Fruit fly (Drosophila melanogaster): Measurements from ENCODE around the gene kdn.

Gene kdn

dm6 chrX:6350213-6350679, at the start of gene kdn, which contains the start of gene ND-B16.6:
TSS of gene kdn (plus strand) at chrX:6350629.
TSS of gene ND-B16.6 (minus strand) at chrX:6350401.
- TF ChIP-seq CG8478 (optimal IDR thresholded peaks at IDR 0.05) (no peak), CTCF (optimal IDR thresholded peaks at IDR 0.05) (no peak)

DNA sequence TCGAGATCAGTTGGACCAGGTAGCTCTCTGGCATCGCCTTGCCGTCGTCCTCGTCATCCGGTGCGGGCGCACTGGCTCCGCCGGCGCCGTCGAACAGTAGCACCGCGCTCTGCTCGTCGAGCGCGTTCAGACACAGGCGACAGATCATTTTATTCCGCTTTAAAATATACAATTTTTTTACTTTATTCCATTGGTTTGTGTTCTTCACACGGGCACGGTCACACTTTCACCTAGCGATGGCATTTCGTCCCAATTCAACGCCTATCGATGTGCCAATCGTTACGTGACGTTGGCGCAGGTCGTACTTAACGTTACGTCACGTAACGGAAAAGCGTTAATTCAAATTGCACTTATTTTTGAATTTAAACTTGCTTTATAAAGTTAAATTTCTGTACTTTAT, 49.4 kb upstream of the kdn start, which contains the start of gene CG12219:
CG12219 (minus strand) TSS at position 234 of the 400 bp plus-strand sequence.
- no peak for TF ChIP-seq CTCF (optimal IDR thresholded peaks at IDR 0.05)
- no peak for TF ChIP-seq CG8478 (optimal IDR thresholded peaks at IDR 0.05)

DNA sequence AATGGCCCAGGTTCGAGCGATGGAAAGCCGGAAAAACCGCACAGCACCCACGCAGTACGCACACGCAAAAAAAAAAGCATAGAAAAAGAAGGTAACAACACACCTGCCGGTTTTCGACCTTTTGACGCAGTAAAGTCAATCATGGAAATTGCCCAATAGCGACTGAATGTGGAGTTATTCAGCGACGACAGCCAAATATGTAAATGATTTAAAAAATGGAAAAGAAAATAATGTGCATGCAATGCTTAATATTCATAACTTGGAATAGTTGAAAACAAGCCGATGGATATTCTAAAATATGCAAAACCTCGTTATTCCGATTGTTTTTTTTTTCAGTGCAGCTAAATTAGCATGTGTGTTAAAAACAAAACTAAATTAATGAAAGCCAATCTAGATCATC, 47.2 kb upstream of the kdn start:
- TF ChIP-seq CTCF (optimal IDR thresholded peaks at IDR 0.05) (no peak), CG8478 (optimal IDR thresholded peaks at IDR 0.05) (no peak)

dm6 chrX:6303675-6304074, 46.8 kb upstream of the kdn start, which contains the start of gene CG3823:
TSS of gene CG3823 (plus strand) at chrX:6303975.
- TF ChIP-seq CG8478 (optimal IDR thresholded peaks at IDR 0.05) (no peak), CTCF (optimal IDR thresholded peaks at IDR 0.05) (no peak)

dm6 chrX:6304203-6304602, 46.2 kb upstream of the kdn start:
- no peak for TF ChIP-seq CG8478 (optimal IDR thresholded peaks at IDR 0.05)
- no peak for TF ChIP-seq CTCF (optimal IDR thresholded peaks at IDR 0.05)

dm6 chrX:6305317-6305716, 45.1 kb upstream of the kdn start:
- no peak for TF ChIP-seq CG8478 (optimal IDR thresholded peaks at IDR 0.05)
- TF ChIP-seq CTCF (optimal IDR thresholded peaks at IDR 0.05): no peak

dm6 chrX:6308852-6309251, 41.6 kb upstream of the kdn start, which contains the start of gene CG15894:
TSS of gene CG15894 (plus strand) at chrX:6309212.
- TF ChIP-seq CTCF (optimal IDR thresholded peaks at IDR 0.05) (no peak), CG8478 (optimal IDR thresholded peaks at IDR 0.05) (no peak)

DNA sequence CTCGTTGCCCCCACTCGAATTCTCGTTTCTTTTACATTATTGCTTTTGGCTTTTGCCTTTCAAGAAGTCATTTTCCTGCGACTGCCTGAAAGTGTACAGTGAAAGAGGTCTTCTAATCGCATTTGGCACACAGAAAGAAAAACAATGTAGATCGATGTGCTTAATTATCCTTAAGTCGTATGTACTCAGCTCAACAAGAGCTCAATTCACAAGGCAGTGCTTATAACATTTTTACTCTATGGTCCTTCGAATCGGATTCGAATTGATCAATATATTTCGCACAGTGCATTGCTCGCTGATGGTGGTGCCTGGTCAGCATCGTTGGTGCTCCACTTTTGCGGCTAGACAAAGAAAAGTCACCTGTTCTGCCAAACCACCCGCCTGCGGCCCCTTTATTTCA, 40.0 kb upstream of the kdn start:
- TF ChIP-seq CG8478 (optimal IDR thresholded peaks at IDR 0.05) (no peak), CTCF (optimal IDR thresholded peaks at IDR 0.05) (no peak)

- no peak for TF ChIP-seq CTCF (optimal IDR thresholded peaks at IDR 0.05)
- TF ChIP-seq CG8478 (optimal IDR thresholded peaks at IDR 0.05): no peak
Measured at dm6 chrX:6311516-6311915, 38.9 kb upstream of the kdn start.

dm6 chrX:6315583-6315982, 34.8 kb upstream of the kdn start:
- no peak for TF ChIP-seq CTCF (optimal IDR thresholded peaks at IDR 0.05)
- no peak for TF ChIP-seq CG8478 (optimal IDR thresholded peaks at IDR 0.05)

dm6 chrX:6316858-6317474, 33.5 kb upstream of the kdn start:
- TF ChIP-seq CTCF (optimal IDR thresholded peaks at IDR 0.05) (no peak), CG8478 (optimal IDR thresholded peaks at IDR 0.05) (no peak)

dm6 chrX:6330369-6330949, 20.0 kb upstream of the kdn start, which contains the start of gene CG42240:
TSS of gene CG42240 (plus strand) at chrX:6330842.
- TF ChIP-seq CG8478 (optimal IDR thresholded peaks at IDR 0.05): no peak
- TF ChIP-seq CTCF (optimal IDR thresholded peaks at IDR 0.05): no peak

- TF ChIP-seq CG8478 (optimal IDR thresholded peaks at IDR 0.05) (no peak), CTCF (optimal IDR thresholded peaks at IDR 0.05) (no peak)
Measured at dm6 chrX:6332988-6333719, 17.3 kb upstream of the kdn start.

DNA sequence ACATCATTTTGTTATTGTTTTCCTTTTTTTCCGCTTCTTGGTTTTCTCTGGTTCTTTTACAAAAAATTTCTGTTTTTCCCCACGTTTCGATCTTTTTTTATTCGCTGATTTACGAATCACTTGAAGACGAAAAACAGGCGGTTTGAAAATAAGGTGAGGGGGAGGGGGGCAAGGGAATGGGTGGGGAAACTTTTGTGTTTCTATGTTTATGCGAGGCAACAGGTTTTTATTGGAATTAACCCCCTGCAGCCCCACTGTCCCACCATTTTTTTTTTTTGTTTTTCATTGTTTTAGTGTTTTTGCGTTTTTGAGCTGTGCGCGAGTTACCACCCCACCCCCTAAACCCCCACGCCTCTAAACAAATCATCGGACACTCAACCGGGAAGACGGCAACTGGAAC, 15.5 kb upstream of the kdn start:
- no peak for TF ChIP-seq CTCF (optimal IDR thresholded peaks at IDR 0.05)
- no peak for TF ChIP-seq CG8478 (optimal IDR thresholded peaks at IDR 0.05)

- TF ChIP-seq CG8478 (optimal IDR thresholded peaks at IDR 0.05) (no peak), CTCF (optimal IDR thresholded peaks at IDR 0.05) (no peak)
Measured at dm6 chrX:6337702-6338101, 12.7 kb upstream of the kdn start, which contains the start of gene CG3842. TSS of gene CG3842 (plus strand) at chrX:6337762.
